Worm (Caenorhabditis elegans) whole organism, early embryonic: ENCODE data around the gene tag-151.

Source experiments
- F13C5.2 ChIP-seq: sonication (generic microtip); optimal IDR thresholded peaks from 2 replicates; lab custom pipeline; 2017; ENCODE audit warnings: mild to moderate bottlenecking, missing genetic modification characterization, inconsistent platforms, missing compliant biosample characterization
- ama-1 ChIP-seq: fragments of 150-350 bp; optimal IDR thresholded peaks from 2 replicates; lab custom pipeline; 2014
- hmg-4 ChIP-seq: fragments of 200-800 bp; sonication (Bioruptor generic); optimal IDR thresholded peaks from 2 replicates; lab custom pipeline; 2018; ENCODE audit warnings: mild to moderate bottlenecking, missing genetic modification characterization, missing compliant biosample characterization
- pes-1 ChIP-seq: fragments of 200-800 bp; sonication (Bioruptor generic); IDR thresholded peaks from 2 replicates; pipeline ENCODE4 v1.3.6; 2022; ENCODE audit warnings: missing genetic modification reagents, missing genetic modification characterization, missing compliant biosample characterization
- sea-1 ChIP-seq: fragments of 200-800 bp; sonication (Bioruptor generic); conservative IDR thresholded peaks from 2 replicates; pipeline ENCODE4 v1.3.6; 2022; ENCODE audit warnings: missing genetic modification characterization, missing compliant biosample characterization
- tbx-37 ChIP-seq: fragments of 200-800 bp; sonication (Bioruptor generic); conservative IDR thresholded peaks from 2 replicates; pipeline ENCODE4 v1.3.6; 2022; ENCODE audit warnings: missing genetic modification reagents, missing genetic modification characterization, missing compliant biosample characterization
- tra-4 ChIP-seq: sonication (generic microtip); optimal IDR thresholded peaks from 2 replicates; lab custom pipeline; 2017; ENCODE audit warnings: missing genetic modification characterization, missing compliant biosample characterization

ce11 chrII:4748374-4748773, 38.3 kb downstream of the tag-151 start:
- TF ChIP-seq F13C5.2 (no peak), ama-1 (lab: Kevin White, UChicago) (no peak), sea-1 (GFP tag; lab: Robert Waterston, UW) (no peak), tbx-37 (GFP tag; lab: Robert Waterston, UW) (no peak), hmg-4 (no peak), tra-4 (tag; lab: Kevin White, UChicago) (no peak), pes-1 (no peak)
